Fruit fly (Drosophila melanogaster): Measurements from ENCODE around the gene CG17195.

DNA sequence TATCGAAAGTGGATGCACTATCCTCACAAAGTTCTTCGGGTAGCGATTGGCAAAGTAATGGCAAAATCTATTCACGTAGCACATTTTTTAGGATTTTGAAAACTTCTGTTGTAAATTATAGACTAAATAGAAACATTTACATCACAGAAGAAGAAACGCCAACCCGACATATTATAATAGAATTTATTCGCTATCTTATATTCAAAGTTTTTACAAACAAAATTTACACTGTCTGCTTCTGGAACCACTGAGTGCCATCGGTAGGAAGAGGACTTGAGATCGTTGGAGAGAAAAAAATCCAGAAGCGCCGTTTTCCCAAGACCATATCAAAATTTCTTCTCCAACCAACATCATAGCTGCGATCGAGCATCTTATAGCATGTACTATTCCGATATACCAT, at the start of gene CG17195:
- TF ChIP-seq CG5245 (GFP tag; optimal IDR thresholded peaks at IDR 0.05) = no peak
- no peak for TF ChIP-seq D19A (tag; optimal IDR thresholded peaks at IDR 0.05)
- TF ChIP-seq CG18476 (GFP tag; optimal IDR thresholded peaks at IDR 0.05) = no peak
- no peak for TF ChIP-seq Fer3 (tag; optimal IDR thresholded peaks at IDR 0.05)
- TF ChIP-seq CG16813 (GFP tag; IDR thresholded peaks at IDR 0.05; ENCODE audit: partially characterized antibody) = no peak
- no peak for TF ChIP-seq mld (GFP tag; IDR thresholded peaks at IDR 0.05; ENCODE audit: partially characterized antibody)
- TF ChIP-seq Dp (GFP tag; optimal IDR thresholded peaks at IDR 0.05) = no peak
- no peak for TF ChIP-seq Deaf1 (tag; optimal IDR thresholded peaks at IDR 0.05)
- no peak for TF ChIP-seq CG13894 (tag; optimal IDR thresholded peaks at IDR 0.05)
- no peak for TF ChIP-seq lola (GFP tag; optimal IDR thresholded peaks at IDR 0.05)
- no peak for TF ChIP-seq Sry-δ (GFP tag; optimal IDR thresholded peaks at IDR 0.05)
- no peak for TF ChIP-seq CG8089 (GFP tag; optimal IDR thresholded peaks at IDR 0.05)

All from whole organism, embryonic.